Fruit fly (Drosophila melanogaster): ENCODE data around the gene Bili.
A peak's percentile ranks its signal among the peaks of the same experiment; 100 is the strongest.

dm6 chr3R:25152342-25152741 is 21.2 kb downstream of the Bili start:
- TF ChIP-seq CG16779 (tag; optimal IDR thresholded peaks at IDR 0.05) (no peak), Blimp-1 (GFP tag; optimal IDR thresholded peaks at IDR 0.05) (no peak), CG10631 (GFP tag; optimal IDR thresholded peaks at IDR 0.05) (no peak), Ets21C (GFP tag; optimal IDR thresholded peaks at IDR 0.05) (no peak), svp (GFP tag) (peak; percentile 15)

All from whole organism, prepupa.